Worm (Caenorhabditis elegans) whole organism, late embryonic: ENCODE measurements around the gene atg-13.
A peak's percentile ranks its signal among the peaks of the same experiment; 100 is the strongest.

Source experiments
- F13H6.1 ChIP-seq: sonication (generic microtip); optimal IDR thresholded peaks from 2 replicates; lab custom pipeline; 2016; ENCODE audit warnings: missing genetic modification characterization, missing compliant biosample characterization
- K02D7.2 ChIP-seq: sonication (generic microtip); optimal IDR thresholded peaks from 2 replicates; lab custom pipeline; 2017; ENCODE audit warnings: mild to moderate bottlenecking, missing genetic modification characterization, missing compliant biosample characterization
- K09A11.1 ChIP-seq: sonication (generic microtip); optimal IDR thresholded peaks from 2 replicates; lab custom pipeline; 2017; ENCODE audit warnings: antibody characterized with exemption, mild to moderate bottlenecking, missing genetic modification characterization, missing compliant biosample characterization; ENCODE audit not compliant: insufficient read depth
- T23F11.4 ChIP-seq: fragments of 200-800 bp; sonication (Bioruptor generic); optimal IDR thresholded peaks from 2 replicates; lab custom pipeline; 2018; ENCODE audit warnings: mild to moderate bottlenecking, missing genetic modification characterization, missing compliant biosample characterization
- ahr-1 ChIP-seq: sonication (generic microtip); optimal IDR thresholded peaks from 2 replicates; lab custom pipeline; 2016; ENCODE audit warnings: missing genetic modification characterization, missing compliant biosample characterization
- ama-1 ChIP-seq: fragments of 150-350 bp; optimal IDR thresholded peaks from 2 replicates; lab custom pipeline; 2014
- ceh-2 ChIP-seq: sonication (generic microtip); optimal IDR thresholded peaks from 2 replicates; lab custom pipeline; 2016; ENCODE audit warnings: missing genotype, missing genetic modification characterization, missing compliant biosample characterization
- ceh-22 ChIP-seq: sonication (generic microtip); optimal IDR thresholded peaks from 2 replicates; lab custom pipeline; 2017; ENCODE audit warnings: missing biosample characterization, missing genetic modification characterization
- ceh-24 ChIP-seq: sonication (generic microtip); optimal IDR thresholded peaks from 2 replicates; lab custom pipeline; 2016; ENCODE audit warnings: mild to moderate bottlenecking, missing genetic modification characterization, missing compliant biosample characterization
- ceh-34 ChIP-seq: sonication (generic microtip); optimal IDR thresholded peaks from 2 replicates; lab custom pipeline; 2016; ENCODE audit warnings: mild to moderate bottlenecking, missing genetic modification characterization, missing compliant biosample characterization
- ceh-45 ChIP-seq: fragments of 200-800 bp; sonication (Bioruptor generic); IDR thresholded peaks from 2 replicates; pipeline ENCODE4 v1.3.6; 2022; ENCODE audit warnings: missing genetic modification reagents, missing genetic modification characterization, missing compliant biosample characterization
- ceh-48 ChIP-seq: sonication (generic microtip); optimal IDR thresholded peaks from 2 replicates; lab custom pipeline; 2016; ENCODE audit warnings: missing genetic modification characterization, inconsistent platforms, missing compliant biosample characterization
- ceh-9 ChIP-seq: sonication (generic microtip); optimal IDR thresholded peaks from 2 replicates; lab custom pipeline; 2016; ENCODE audit warnings: mild to moderate bottlenecking, missing genetic modification characterization, inconsistent platforms, missing compliant biosample characterization
- dmd-4 ChIP-seq: sonication (generic microtip); optimal IDR thresholded peaks from 2 replicates; lab custom pipeline; 2016; ENCODE audit warnings: borderline replicate concordance, missing genetic modification characterization, missing compliant biosample characterization
- elt-2 ChIP-seq: sonication (generic microtip); optimal IDR thresholded peaks from 2 replicates; lab custom pipeline; 2016; ENCODE audit warnings: missing genetic modification reagents, missing genetic modification characterization, missing compliant biosample characterization
- elt-4 ChIP-seq: sonication (generic microtip); optimal IDR thresholded peaks from 2 replicates; lab custom pipeline; 2016; ENCODE audit warnings: missing genetic modification characterization, missing compliant biosample characterization
- fax-1 ChIP-seq: sonication (generic microtip); optimal IDR thresholded peaks from 2 replicates; lab custom pipeline; 2016; ENCODE audit warnings: missing genotype, missing genetic modification characterization, missing compliant biosample characterization
- fkh-6 ChIP-seq: sonication (generic microtip); optimal IDR thresholded peaks from 2 replicates; lab custom pipeline; 2016; ENCODE audit warnings: missing genetic modification characterization, missing compliant biosample characterization
- hlh-13 ChIP-seq: fragments of 200-800 bp; sonication (Bioruptor generic); optimal IDR thresholded peaks from 2 replicates; lab custom pipeline; 2018; ENCODE audit warnings: mild to moderate bottlenecking, missing genetic modification characterization, missing compliant biosample characterization
- hlh-30 ChIP-seq: sonication (generic microtip); optimal IDR thresholded peaks from 2 replicates; lab custom pipeline; 2017; ENCODE audit warnings: antibody characterized with exemption, missing genetic modification characterization, missing compliant biosample characterization; ENCODE audit not compliant: insufficient read depth
- hlh-6 ChIP-seq: sonication (generic microtip); optimal IDR thresholded peaks from 2 replicates; lab custom pipeline; 2016; ENCODE audit warnings: missing genotype, missing genetic modification characterization, missing compliant biosample characterization
- lin-11 ChIP-seq: fragments of 200-800 bp; sonication (Bioruptor generic); optimal IDR thresholded peaks from 2 replicates; lab custom pipeline; 2018; ENCODE audit warnings: mild to moderate bottlenecking, missing genetic modification characterization, missing compliant biosample characterization
- mec-3 ChIP-seq: sonication (generic microtip); optimal IDR thresholded peaks from 2 replicates; lab custom pipeline; 2016; ENCODE audit warnings: borderline replicate concordance, missing genetic modification characterization, missing compliant biosample characterization
- nfya-1 ChIP-seq: sonication (generic microtip); optimal IDR thresholded peaks from 2 replicates; lab custom pipeline; 2017; ENCODE audit warnings: missing genetic modification characterization, mild to moderate bottlenecking, missing compliant biosample characterization, antibody characterized with exemption, moderate library complexity
- npax-4 ChIP-seq: sonication (generic microtip); optimal IDR thresholded peaks from 2 replicates; lab custom pipeline; 2016; ENCODE audit warnings: missing genetic modification characterization, missing compliant biosample characterization
- pag-3 ChIP-seq: sonication (generic microtip); optimal IDR thresholded peaks from 2 replicates; lab custom pipeline; 2016; ENCODE audit warnings: missing compliant biosample characterization, missing genetic modification characterization, borderline replicate concordance
- pat-9 ChIP-seq: fragments of 200-800 bp; sonication (Bioruptor generic); optimal IDR thresholded peaks from 2 replicates; lab custom pipeline; 2018; ENCODE audit warnings: mild to moderate bottlenecking, missing genetic modification characterization, moderate library complexity, missing compliant biosample characterization
- pha-2 ChIP-seq: sonication (generic microtip); optimal IDR thresholded peaks from 2 replicates; lab custom pipeline; 2017; ENCODE audit warnings: mild to moderate bottlenecking, missing genetic modification characterization, missing compliant biosample characterization
- sdc-2 ChIP-seq: sonication (generic microtip); optimal IDR thresholded peaks from 2 replicates; lab custom pipeline; 2016; ENCODE audit warnings: missing genotype, missing genetic modification characterization, missing compliant biosample characterization
- sox-2 ChIP-seq: fragments of 200-800 bp; sonication (Bioruptor generic); IDR thresholded peaks from 2 replicates; pipeline ENCODE4 v1.3.6; 2022; ENCODE audit warnings: missing genetic modification reagents, missing genetic modification characterization, missing compliant biosample characterization
- sox-4 ChIP-seq: sonication (generic microtip); optimal IDR thresholded peaks from 2 replicates; lab custom pipeline; 2017; ENCODE audit warnings: mild to moderate bottlenecking, missing genetic modification characterization, inconsistent platforms, missing compliant biosample characterization
- syd-9 ChIP-seq: sonication (generic microtip); optimal IDR thresholded peaks from 2 replicates; lab custom pipeline; 2016; ENCODE audit warnings: mild to moderate bottlenecking, missing genetic modification characterization, moderate library complexity, missing compliant biosample characterization
- tbx-2 ChIP-seq: sonication (generic microtip); optimal IDR thresholded peaks from 2 replicates; lab custom pipeline; 2016; ENCODE audit warnings: missing genetic modification characterization, missing compliant biosample characterization
- tbx-7 ChIP-seq: sonication (generic microtip); optimal IDR thresholded peaks from 2 replicates; lab custom pipeline; 2016; ENCODE audit warnings: missing genotype, missing genetic modification characterization, missing compliant biosample characterization
- ttx-3 ChIP-seq: sonication (generic microtip); optimal IDR thresholded peaks from 2 replicates; lab custom pipeline; 2016; ENCODE audit warnings: missing genetic modification reagents, missing genetic modification characterization, missing compliant biosample characterization
- unc-3 ChIP-seq, 2 experiments: fragments of 200-800 bp in 1 of 2; sonication (Bioruptor generic) in 1 of 2; sonication (generic microtip) in 1 of 2; conservative IDR thresholded peaks in 1 of 2; optimal IDR thresholded peaks in 1 of 2; 2 replicates each; pipeline versions ENCODE4 v1.3.6 to Lab custom; 2016 to 2022; ENCODE audit warnings: missing compliant biosample characterization in 2 of 2, missing genetic modification characterization in 2 of 2, missing genetic modification reagents in 1 of 2
- unc-55 ChIP-seq: sonication (generic microtip); optimal IDR thresholded peaks from 2 replicates; lab custom pipeline; 2017; ENCODE audit warnings: missing biosample characterization, missing genetic modification reagents, missing genetic modification characterization
- zip-5 ChIP-seq: sonication (generic microtip); optimal IDR thresholded peaks from 2 replicates; lab custom pipeline; 2016; ENCODE audit warnings: missing genetic modification characterization, missing compliant biosample characterization
- ztf-16 ChIP-seq: sonication (generic microtip); optimal IDR thresholded peaks from 2 replicates; lab custom pipeline; 2017; ENCODE audit warnings: missing genetic modification characterization, missing compliant biosample characterization

The atg-13 gene

DNA sequence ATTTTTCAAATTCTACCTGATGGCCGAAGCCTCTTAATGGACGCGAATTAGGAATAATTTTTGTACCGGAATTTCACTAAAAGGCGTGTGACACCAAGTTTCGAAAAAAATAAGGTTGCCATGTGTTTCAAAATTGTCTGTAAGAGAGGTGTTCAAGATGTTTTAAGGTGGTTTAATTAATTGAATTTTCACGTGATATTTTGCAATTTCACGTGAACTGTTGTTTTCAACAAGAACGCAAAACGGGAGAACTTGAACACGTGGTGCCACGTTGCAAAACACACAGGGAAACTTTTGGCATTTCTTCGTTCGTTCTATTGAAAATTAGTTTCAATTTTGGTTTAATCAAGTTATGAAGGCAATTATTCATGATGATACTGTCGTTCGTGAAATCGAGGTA is 23.6 kb upstream of the atg-13 start, which contains the start of gene spc-2:
Gene spc-2, plus strand, starts transcription at position 301 of the 400 bp plus-strand sequence.
- TF ChIP-seq pag-3 (tag; lab: Kevin White, UChicago) = no peak

DNA sequence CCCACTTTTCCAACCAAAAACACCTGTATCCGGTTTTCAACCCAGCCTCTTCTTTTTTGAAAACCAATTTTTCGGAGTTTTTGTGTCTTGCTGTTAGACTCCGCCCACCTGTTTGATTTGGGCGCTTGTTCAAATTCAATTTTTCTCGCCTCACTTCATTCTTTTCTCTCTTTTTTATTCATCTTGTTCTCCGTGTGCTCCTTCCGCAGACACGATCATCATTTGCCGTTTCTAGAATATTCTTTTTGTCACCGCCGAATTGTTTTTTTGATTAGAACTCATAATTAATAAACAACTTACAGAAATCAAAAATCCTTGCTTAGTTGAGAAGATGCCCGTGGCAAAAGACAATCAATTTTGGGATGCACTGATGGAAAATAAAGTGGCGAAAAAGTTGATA is 20.9 kb upstream of the atg-13 start, which contains the start of gene C50C3.5:
Gene C50C3.5, plus strand, starts transcription at position 301 of the 400 bp plus-strand sequence.
- no peak for TF ChIP-seq ztf-16 (tag; lab: Kevin White, UChicago)
- no peak for TF ChIP-seq elt-2
- TF ChIP-seq ceh-48 (tag; lab: Kevin White, UChicago) = no peak
- no peak for TF ChIP-seq npax-4 (tag; lab: Kevin White, UChicago)
- TF ChIP-seq hlh-13 = no peak
- TF ChIP-seq K02D7.2 (tag; lab: Kevin White, UChicago) = no peak
- no peak for TF ChIP-seq ceh-22 (tag; lab: Kevin White, UChicago)
- no peak for TF ChIP-seq fkh-6
- TF ChIP-seq pat-9 = no peak
- TF ChIP-seq syd-9 = no peak
- no peak for TF ChIP-seq unc-55

DNA sequence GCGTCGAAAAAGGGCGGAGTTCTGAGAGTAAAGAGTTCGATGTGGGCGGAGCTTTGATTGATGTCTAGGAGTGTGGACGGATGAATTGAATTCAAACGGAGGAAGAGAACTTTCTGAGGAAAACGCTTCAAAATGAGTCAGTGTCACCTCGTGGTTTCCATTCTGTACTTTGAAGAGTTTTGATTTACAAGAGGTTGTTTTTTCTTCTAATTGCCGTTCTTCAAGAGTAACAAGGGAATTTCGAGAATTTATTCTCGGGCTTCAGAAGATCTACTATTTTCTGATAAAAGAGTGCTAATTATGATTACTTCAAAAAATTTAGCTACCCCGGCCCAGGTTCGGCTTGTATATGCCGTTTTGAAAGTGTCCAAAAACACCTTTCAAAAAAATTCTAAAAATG is 18.3 kb upstream of the atg-13 start, which contains the start of gene C50C3.12:
Gene C50C3.12, plus strand, starts transcription at position 301 of the 400 bp plus-strand sequence.
- TF ChIP-seq fax-1 (tag; lab: Kevin White, UChicago) = no peak
- TF ChIP-seq unc-55 = no peak
- TF ChIP-seq lin-11 = no peak
- TF ChIP-seq ttx-3 (tag; lab: Kevin White, UChicago) = no peak
- no peak for TF ChIP-seq K09A11.1
- no peak for TF ChIP-seq ceh-9 (tag; lab: Kevin White, UChicago)
- TF ChIP-seq hlh-30 = no peak
- no peak for TF ChIP-seq mec-3 (tag; lab: Kevin White, UChicago)

ce11 chrIII:8175263-8175662 is 17.3 kb upstream of the atg-13 start:
- TF ChIP-seq sox-4 (tag; lab: Kevin White, UChicago) (no peak), nfya-1 (tag; lab: Kevin White, UChicago) (peak; percentile 96), sox-2 (no peak), unc-3 (GFP tag; conservative IDR thresholded peaks at IDR 0.05; lab: Robert Waterston, UW) (no peak), unc-3 (tag; optimal IDR thresholded peaks at IDR 0.05; lab: Kevin White, UChicago) (no peak), ceh-34 (no peak), zip-5 (tag; lab: Kevin White, UChicago) (no peak), ahr-1 (tag; lab: Kevin White, UChicago) (no peak), T23F11.4 (GFP tag; lab: Kevin White, UChicago) (no peak)

DNA sequence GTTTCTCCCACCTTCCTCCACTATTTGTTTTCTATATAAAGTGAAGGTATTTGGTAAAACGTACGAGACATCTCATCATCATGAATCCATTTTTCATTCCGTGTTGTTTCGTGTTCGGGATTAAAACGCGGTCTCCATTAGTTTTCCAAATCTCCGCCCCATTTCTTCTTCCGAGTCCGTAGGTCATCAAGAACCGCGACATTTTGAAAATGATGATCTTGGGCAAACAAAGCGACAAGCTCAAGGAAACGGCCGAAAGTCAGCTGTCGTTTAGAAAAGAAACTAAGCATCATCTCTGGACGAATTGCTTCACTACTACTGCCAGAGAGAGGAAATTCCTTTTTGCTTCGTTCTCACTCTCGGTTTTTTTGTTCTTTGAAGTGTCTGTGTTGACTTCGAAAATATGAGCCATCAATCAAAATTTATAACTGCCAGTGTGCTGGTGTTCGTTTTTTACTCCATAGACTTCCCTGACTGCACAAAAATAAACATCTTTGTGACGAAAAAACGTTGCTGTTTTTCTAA is 14.7 kb upstream of the atg-13 start:
- TF ChIP-seq pha-2 (tag; lab: Kevin White, UChicago) (no peak), T23F11.4 (GFP tag; lab: Kevin White, UChicago) (no peak), zip-5 (tag; lab: Kevin White, UChicago) (no peak), elt-4 (no peak), tbx-7 (tag; lab: Kevin White, UChicago) (no peak), syd-9 (no peak), ama-1 (no peak), mec-3 (tag; lab: Kevin White, UChicago) (no peak), sdc-2 (tag; lab: Kevin White, UChicago) (no peak)

- TF ChIP-seq pag-3 (tag; lab: Kevin White, UChicago) (no peak), npax-4 (tag; lab: Kevin White, UChicago) (no peak), ceh-45 (GFP tag; lab: Robert Waterston, UW) (no peak), ttx-3 (tag; lab: Kevin White, UChicago) (no peak), hlh-6 (no peak), tbx-2 (tag; lab: Kevin White, UChicago) (no peak), zip-5 (tag; lab: Kevin White, UChicago) (no peak), F13H6.1 (no peak), ceh-2 (tag; lab: Kevin White, UChicago) (no peak), ceh-24 (no peak), dmd-4 (tag; lab: Kevin White, UChicago) (no peak)
- TF ChIP-seq, all 69 proteins: peak for 0
Measured at ce11 chrIII:8164771-8165170, 6.8 kb upstream of the atg-13 start.
